Worm (Caenorhabditis elegans) whole organism, mixed stage, embryonic: ENCODE results near the gene F09C8.1.

Experiments used
- nhr-76 ChIP-seq: sonication (generic microtip); optimal IDR thresholded peaks from 2 replicates; lab custom pipeline; 2017; ENCODE audit warnings: missing biosample characterization, missing genetic modification characterization
- snpc-4 ChIP-seq: fragments of 150-350 bp; optimal IDR thresholded peaks from 2 replicates; lab custom pipeline; 2014; ENCODE audit warnings: missing biosample characterization, missing genetic modification characterization
- ztf-11 ChIP-seq: fragments of 150-350 bp; optimal IDR thresholded peaks from 2 replicates; lab custom pipeline; 2014; ENCODE audit warnings: missing biosample characterization, missing genetic modification characterization

DNA sequence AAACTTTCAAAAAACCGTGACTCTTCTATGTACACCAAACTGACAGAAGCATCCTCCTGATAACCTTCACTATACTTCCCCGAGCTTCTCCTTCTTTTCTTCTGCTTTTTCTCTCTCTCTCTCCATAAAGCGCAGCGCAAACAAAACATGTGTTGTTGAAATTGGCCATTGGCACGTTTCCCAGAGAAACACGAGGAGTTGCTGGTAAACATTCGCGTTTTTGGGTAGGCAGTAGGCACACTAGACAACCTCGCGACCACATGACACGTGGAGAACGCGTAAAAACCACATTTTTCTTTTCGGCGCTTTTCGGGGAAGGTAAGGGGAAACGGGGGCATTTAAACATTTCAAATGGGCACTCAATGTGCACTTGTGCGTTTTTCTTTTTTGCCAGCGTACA is 32.3 kb downstream of the F09C8.1 start:
- TF ChIP-seq ztf-11 (no peak), snpc-4 (no peak), nhr-76 (tag; lab: Kevin White, UChicago) (no peak)
